Fruit fly (Drosophila melanogaster) whole organism: ENCODE measurements around the gene Eig71Eh.

Source experiments
- CG8478 ChIP-seq: fragments of >200 bp; optimal IDR thresholded peaks from 2 replicates; lab custom pipeline; 2018; ENCODE audit warnings: inconsistent platforms
- Dll ChIP-seq: fragments of >200 bp; optimal IDR thresholded peaks from 2 replicates; lab custom pipeline; 2017
- EcR ChIP-seq, 2 experiments: fragments of >200 bp; optimal IDR thresholded peaks; 2 replicates each; lab custom pipeline; 2017; ENCODE audit warnings: missing biosample characterization in 2 of 2, missing genetic modification characterization in 2 of 2, missing genetic modification reagents in 2 of 2
- pan ChIP-seq: fragments of >200 bp; optimal IDR thresholded peaks from 2 replicates; lab custom pipeline; 2017
- psq ChIP-seq: fragments of >200 bp; optimal IDR thresholded peaks from 2 replicates; lab custom pipeline; 2017
- usp ChIP-seq: fragments of >200 bp; optimal IDR thresholded peaks from 2 replicates; lab custom pipeline; 2017; ENCODE audit warnings: missing biosample characterization, missing genetic modification characterization, mixed read lengths

Eig71Eh gene

dm6 chr3L:15659341-15659740, at the start of gene Eig71Eh, which contains the start of gene Eig71Ei:
Eig71Eh (minus strand) TSS chr3L:15659441.
Eig71Ei (plus strand) TSS chr3L:15659707.
- TF ChIP-seq CG8478 (no peak), psq (lab: Kevin White, UChicago) (no peak), usp (GFP tag; lab: Kevin White, UChicago) (no peak), EcR (GFP tag; optimal IDR thresholded peaks at IDR 0.05; lab: Kevin White, UChicago) (no peak), Dll (lab: Kevin White, UChicago) (no peak), pan (lab: Kevin White, UChicago) (no peak)

dm6 chr3L:15708579-15708978, 49.3 kb upstream of the Eig71Eh start:
- no peak for TF ChIP-seq pan (lab: Kevin White, UChicago)
- TF ChIP-seq EcR (GFP tag; optimal IDR thresholded peaks at IDR 0.05; lab: Kevin White, UChicago) = no peak
- TF ChIP-seq usp (GFP tag; lab: Kevin White, UChicago) = no peak
- TF ChIP-seq CG8478 = no peak
- TF ChIP-seq Dll (lab: Kevin White, UChicago) = no peak
- no peak for TF ChIP-seq psq (lab: Kevin White, UChicago)

- TF ChIP-seq Dll (lab: Kevin White, UChicago) = no peak
- no peak for TF ChIP-seq usp (GFP tag; lab: Kevin White, UChicago)
- TF ChIP-seq EcR (GFP tag; optimal IDR thresholded peaks at IDR 0.05; lab: Kevin White, UChicago) = no peak
- no peak for TF ChIP-seq psq (lab: Kevin White, UChicago)
- TF ChIP-seq CG8478 = no peak
- TF ChIP-seq pan (lab: Kevin White, UChicago) = no peak
Measured at dm6 chr3L:15708158-15708557, 48.9 kb upstream of the Eig71Eh start.

- no peak for TF ChIP-seq psq (lab: Kevin White, UChicago)
- TF ChIP-seq pan (lab: Kevin White, UChicago) = no peak
- no peak for TF ChIP-seq usp (GFP tag; lab: Kevin White, UChicago)
- no peak for TF ChIP-seq CG8478
- no peak for TF ChIP-seq EcR (GFP tag; optimal IDR thresholded peaks at IDR 0.05; lab: Kevin White, UChicago)
Measured at dm6 chr3L:15706199-15706598, 47.0 kb upstream of the Eig71Eh start.

dm6 chr3L:15704250-15704985, 45.2 kb upstream of the Eig71Eh start:
- no peak for TF ChIP-seq pan (lab: Kevin White, UChicago)
- TF ChIP-seq EcR (GFP tag; optimal IDR thresholded peaks at IDR 0.05; lab: Kevin White, UChicago) = peak; percentile 30 to 61

dm6 chr3L:15703330-15704119, 44.3 kb upstream of the Eig71Eh start:
- peak in 1 of 2 experiments; percentile 28 for TF ChIP-seq EcR (GFP tag; optimal IDR thresholded peaks at IDR 0.05; lab: Kevin White, UChicago)
- no peak for TF ChIP-seq psq (lab: Kevin White, UChicago)

dm6 chr3L:15702191-15702590, 43.0 kb upstream of the Eig71Eh start:
- TF ChIP-seq pan (lab: Kevin White, UChicago) (no peak), Dll (lab: Kevin White, UChicago) (no peak), CG8478 (no peak), usp (GFP tag; lab: Kevin White, UChicago) (no peak), psq (lab: Kevin White, UChicago) (no peak), EcR (GFP tag; optimal IDR thresholded peaks at IDR 0.05; lab: Kevin White, UChicago) (no peak)

- TF ChIP-seq psq (lab: Kevin White, UChicago) (no peak), pan (lab: Kevin White, UChicago) (no peak), Dll (lab: Kevin White, UChicago) (no peak), EcR (GFP tag; optimal IDR thresholded peaks at IDR 0.05; lab: Kevin White, UChicago) (no peak), CG8478 (no peak), usp (GFP tag; lab: Kevin White, UChicago) (no peak)
Measured at dm6 chr3L:15700338-15700966, 41.2 kb upstream of the Eig71Eh start.

dm6 chr3L:15699626-15700337, 40.5 kb upstream of the Eig71Eh start, which contains the start of gene comm2:
comm2 (minus strand) TSS chr3L:15699850.
- TF ChIP-seq pan (lab: Kevin White, UChicago) (no peak), CG8478 (no peak), Dll (lab: Kevin White, UChicago) (peak; percentile 86), usp (GFP tag; lab: Kevin White, UChicago) (no peak), psq (lab: Kevin White, UChicago) (no peak)

- TF ChIP-seq CG8478 = no peak
- TF ChIP-seq pan (lab: Kevin White, UChicago) = no peak
- TF ChIP-seq psq (lab: Kevin White, UChicago) = no peak
- TF ChIP-seq EcR (GFP tag; optimal IDR thresholded peaks at IDR 0.05; lab: Kevin White, UChicago) = no peak
- no peak for TF ChIP-seq Dll (lab: Kevin White, UChicago)
- no peak for TF ChIP-seq usp (GFP tag; lab: Kevin White, UChicago)
Measured at dm6 chr3L:15697916-15698315, 38.7 kb upstream of the Eig71Eh start.

dm6 chr3L:15695195-15695594, 36.0 kb upstream of the Eig71Eh start:
- no peak for TF ChIP-seq EcR (GFP tag; optimal IDR thresholded peaks at IDR 0.05; lab: Kevin White, UChicago)
- TF ChIP-seq Dll (lab: Kevin White, UChicago) = no peak
- no peak for TF ChIP-seq pan (lab: Kevin White, UChicago)
- no peak for TF ChIP-seq CG8478
- TF ChIP-seq psq (lab: Kevin White, UChicago) = no peak
- no peak for TF ChIP-seq usp (GFP tag; lab: Kevin White, UChicago)
